Fruit fly (Drosophila melanogaster) whole organism, prepupa: ENCODE data around the gene Snoo.

Experiments
- Blimp-1 ChIP-seq: fragments of 200-800 bp; sonication (Bioruptor generic); optimal IDR thresholded peaks from 3 replicates; lab custom pipeline; 2017; ENCODE audit warnings: missing biosample characterization, missing genetic modification characterization, mild to moderate bottlenecking, moderate library complexity, missing genetic modification reagents
- CG10669 ChIP-seq: fragments of 200-800 bp; sonication (Bioruptor generic); optimal IDR thresholded peaks from 3 replicates; lab custom pipeline; 2018; ENCODE audit warnings: missing biosample characterization, mild to moderate bottlenecking, missing genetic modification characterization, moderate library complexity
- CG11294 ChIP-seq: fragments of 200-800 bp; sonication (Bioruptor generic); IDR thresholded peaks from 2 replicates; pipeline ENCODE4 v1.3.6; 2022; ENCODE audit warnings: missing biosample characterization, missing genetic modification characterization
- CG11762 ChIP-seq: fragments of 200-800 bp; sonication (Bioruptor generic); optimal IDR thresholded peaks from 3 replicates; lab custom pipeline; 2016; ENCODE audit warnings: missing biosample characterization, missing genetic modification characterization; ENCODE audit not compliant: insufficient read depth
- CG11902 ChIP-seq: fragments of 200-800 bp; sonication (Bioruptor generic); optimal IDR thresholded peaks from 3 replicates; lab custom pipeline; 2016; ENCODE audit warnings: missing biosample characterization, missing genetic modification characterization
- CG15336 ChIP-seq: fragments of 200-800 bp; sonication (Bioruptor generic); IDR thresholded peaks from 2 replicates; pipeline ENCODE4 v1.3.6; 2022; ENCODE audit warnings: missing biosample characterization, missing genetic modification characterization
- CG1621 ChIP-seq: fragments of 200-800 bp; sonication (Bioruptor generic); optimal IDR thresholded peaks from 3 replicates; lab custom pipeline; 2018; ENCODE audit warnings: missing biosample characterization, mild to moderate bottlenecking, missing genetic modification characterization
- CG16779 ChIP-seq: fragments of 200-800 bp; sonication (Bioruptor generic); optimal IDR thresholded peaks from 3 replicates; lab custom pipeline; 2017; ENCODE audit warnings: missing biosample characterization, mild to moderate bottlenecking, missing genetic modification characterization
- CG31627 ChIP-seq: fragments of 200-800 bp; sonication (Bioruptor generic); optimal IDR thresholded peaks from 3 replicates; lab custom pipeline; 2016; ENCODE audit warnings: missing biosample characterization, missing genetic modification characterization
- CG32006 ChIP-seq: fragments of 200-800 bp; sonication (Bioruptor generic); optimal IDR thresholded peaks from 3 replicates; lab custom pipeline; 2017; ENCODE audit warnings: missing biosample characterization, mild to moderate bottlenecking, missing genetic modification characterization
- CG34406 ChIP-seq: fragments of 200-800 bp; sonication (Bioruptor generic); optimal IDR thresholded peaks from 3 replicates; lab custom pipeline; 2016; ENCODE audit warnings: missing biosample characterization, missing genetic modification characterization
- CG3919 ChIP-seq: fragments of 200-800 bp; sonication (Bioruptor generic); optimal IDR thresholded peaks from 3 replicates; lab custom pipeline; 2016; ENCODE audit warnings: missing biosample characterization, missing genetic modification characterization
- CG6276 ChIP-seq: fragments of 200-800 bp; sonication (Bioruptor generic); optimal IDR thresholded peaks from 2 replicates; lab custom pipeline; 2017; ENCODE audit warnings: missing biosample characterization, mild to moderate bottlenecking, missing genetic modification characterization
- CG6792 ChIP-seq: fragments of 200-800 bp; sonication (Bioruptor generic); optimal IDR thresholded peaks from 3 replicates; lab custom pipeline; 2016; ENCODE audit warnings: missing biosample characterization, missing genetic modification characterization
- CG6808 ChIP-seq: fragments of 200-800 bp; sonication (Bioruptor generic); optimal IDR thresholded peaks from 3 replicates; lab custom pipeline; 2017; ENCODE audit warnings: missing biosample characterization, missing genetic modification characterization, mild to moderate bottlenecking, moderate library complexity, missing genetic modification reagents
- CG6854 ChIP-seq: fragments of 200-800 bp; sonication (Bioruptor generic); optimal IDR thresholded peaks from 2 replicates; lab custom pipeline; 2017; ENCODE audit warnings: missing biosample characterization, mild to moderate bottlenecking, missing genetic modification characterization
- CG7368 ChIP-seq: fragments of 200-800 bp; sonication (Bioruptor generic); optimal IDR thresholded peaks from 3 replicates; lab custom pipeline; 2016; ENCODE audit warnings: missing biosample characterization, missing genetic modification characterization
- CG8319 ChIP-seq: fragments of 200-800 bp; sonication (Bioruptor generic); optimal IDR thresholded peaks from 3 replicates; lab custom pipeline; 2016; ENCODE audit warnings: missing biosample characterization, missing genetic modification characterization
- CG8632 ChIP-seq: fragments of 200-800 bp; sonication (Bioruptor generic); optimal IDR thresholded peaks from 3 replicates; lab custom pipeline; 2016; ENCODE audit warnings: missing biosample characterization, missing genetic modification characterization
- CG9139 ChIP-seq: fragments of 200-800 bp; sonication (Bioruptor generic); optimal IDR thresholded peaks from 3 replicates; lab custom pipeline; 2017; ENCODE audit warnings: missing biosample characterization, mild to moderate bottlenecking, missing genetic modification characterization
- Eip75B ChIP-seq: fragments of 200-800 bp; sonication (Bioruptor generic); optimal IDR thresholded peaks from 3 replicates; lab custom pipeline; 2016; ENCODE audit warnings: missing biosample characterization, missing genetic modification characterization
- Eip78C ChIP-seq: fragments of 200-800 bp; sonication (Bioruptor generic); peaks from one replicate; lab custom pipeline; 2016; ENCODE audit warnings: missing biosample characterization, missing genetic modification characterization
- Eip93F ChIP-seq: fragments of 200-800 bp; sonication (Bioruptor generic); optimal IDR thresholded peaks from 2 replicates; lab custom pipeline; 2016; ENCODE audit warnings: missing biosample characterization, mild to moderate bottlenecking, missing genetic modification characterization
- Ets21C ChIP-seq: fragments of 200-800 bp; sonication (Bioruptor generic); optimal IDR thresholded peaks from 3 replicates; lab custom pipeline; 2016; ENCODE audit warnings: missing biosample characterization, missing genetic modification characterization
- Ets96B ChIP-seq: fragments of 200-800 bp; optimal IDR thresholded peaks from 2 replicates; lab custom pipeline; 2019; ENCODE audit warnings: missing biosample characterization, mild to moderate bottlenecking, missing genetic modification characterization, moderate library complexity
- Gug ChIP-seq: fragments of 200-800 bp; sonication (Bioruptor generic); IDR thresholded peaks from 2 replicates; pipeline ENCODE4 v1.3.6; 2022; ENCODE audit warnings: missing biosample characterization, missing genetic modification characterization
- Hr38 ChIP-seq: sonication (Bioruptor generic); optimal IDR thresholded peaks from 2 replicates; lab custom pipeline; 2016; ENCODE audit warnings: missing biosample characterization, missing genetic modification characterization
- Hr39 ChIP-seq: fragments of 200-800 bp; sonication (Bioruptor generic); optimal IDR thresholded peaks from 2 replicates; lab custom pipeline; 2016; ENCODE audit warnings: missing biosample characterization, missing genetic modification characterization
- Lpt ChIP-seq: fragments of 200-800 bp; sonication (Bioruptor generic); optimal IDR thresholded peaks from 3 replicates; lab custom pipeline; 2016; ENCODE audit warnings: missing biosample characterization, missing genetic modification characterization
- Met ChIP-seq: fragments of 200-800 bp; sonication (Bioruptor generic); optimal IDR thresholded peaks from 3 replicates; lab custom pipeline; 2016; ENCODE audit warnings: missing biosample characterization, missing genetic modification characterization
- OdsH ChIP-seq: fragments of 200-800 bp; sonication (Bioruptor generic); optimal IDR thresholded peaks from 3 replicates; lab custom pipeline; 2016; ENCODE audit warnings: missing biosample characterization, missing genetic modification characterization
- Sox102F ChIP-seq: fragments of 200-800 bp; sonication (Bioruptor generic); optimal IDR thresholded peaks from 2 replicates; lab custom pipeline; 2016; ENCODE audit warnings: missing biosample characterization, mild to moderate bottlenecking, missing genetic modification characterization
- Sox15 ChIP-seq: fragments of 200-800 bp; sonication (Bioruptor generic); optimal IDR thresholded peaks from 3 replicates; lab custom pipeline; 2016; ENCODE audit warnings: missing biosample characterization, missing genetic modification characterization
- acj6 ChIP-seq: fragments of 200-800 bp; sonication (Bioruptor generic); optimal IDR thresholded peaks from 3 replicates; lab custom pipeline; 2016; ENCODE audit warnings: missing biosample characterization, missing genetic modification characterization
- cyc ChIP-seq: fragments of 200-800 bp; sonication (Bioruptor generic); optimal IDR thresholded peaks from 3 replicates; lab custom pipeline; 2016; ENCODE audit warnings: missing biosample characterization, missing genetic modification characterization
- dac ChIP-seq: fragments of 200-800 bp; sonication (Bioruptor generic); optimal IDR thresholded peaks from 2 replicates; lab custom pipeline; 2017; ENCODE audit warnings: missing biosample characterization, mild to moderate bottlenecking, missing genetic modification characterization
- dsx ChIP-seq: fragments of 200-800 bp; optimal IDR thresholded peaks from 3 replicates; lab custom pipeline; 2019; ENCODE audit warnings: missing biosample characterization, mild to moderate bottlenecking, missing genetic modification characterization, moderate library complexity; ENCODE audit not compliant: poor library complexity, severe bottlenecking
- esn ChIP-seq: fragments of 200-800 bp; sonication (Bioruptor generic); optimal IDR thresholded peaks from 2 replicates; lab custom pipeline; 2016; ENCODE audit warnings: missing biosample characterization, mild to moderate bottlenecking, missing genetic modification characterization, moderate library complexity
- fd85E ChIP-seq: fragments of 200-800 bp; sonication (Bioruptor generic); optimal IDR thresholded peaks from 3 replicates; lab custom pipeline; 2016; ENCODE audit warnings: missing biosample characterization, missing genetic modification characterization
- fkh ChIP-seq: fragments of 200-800 bp; sonication (Bioruptor generic); optimal IDR thresholded peaks from 3 replicates; lab custom pipeline; 2017; ENCODE audit warnings: missing biosample characterization, mild to moderate bottlenecking, missing genetic modification characterization, moderate library complexity
- lz ChIP-seq: fragments of 200-800 bp; sonication (Bioruptor generic); optimal IDR thresholded peaks from 3 replicates; lab custom pipeline; 2016; ENCODE audit warnings: missing biosample characterization, missing genetic modification characterization
- net ChIP-seq: fragments of 200-800 bp; sonication (Bioruptor generic); optimal IDR thresholded peaks from 3 replicates; lab custom pipeline; 2016; ENCODE audit warnings: missing biosample characterization, missing genetic modification characterization
- pdm3 ChIP-seq: fragments of 200-800 bp; sonication (Bioruptor generic); optimal IDR thresholded peaks from 3 replicates; lab custom pipeline; 2016; ENCODE audit warnings: missing biosample characterization, missing genetic modification characterization
- salr ChIP-seq, 2 experiments: fragments of 200-800 bp; sonication (Bioruptor generic); optimal IDR thresholded peaks; 3 replicates each; lab custom pipeline; 2016 to 2018; ENCODE audit warnings: missing biosample characterization in 2 of 2, missing genetic modification characterization in 2 of 2, mild to moderate bottlenecking in 1 of 2
- spab ChIP-seq: fragments of 200-800 bp; sonication (Bioruptor generic); optimal IDR thresholded peaks from 2 replicates; lab custom pipeline; 2017; ENCODE audit warnings: missing biosample characterization, mild to moderate bottlenecking, missing genetic modification characterization, missing genetic modification reagents
- svp ChIP-seq: fragments of 200-800 bp; sonication (Bioruptor generic); peaks from one replicate; lab custom pipeline; 2016; ENCODE audit warnings: missing biosample characterization, missing genetic modification characterization
- vri ChIP-seq: fragments of 200-800 bp; sonication (Bioruptor generic); optimal IDR thresholded peaks from 3 replicates; lab custom pipeline; 2016; ENCODE audit warnings: missing biosample characterization, mild to moderate bottlenecking, missing genetic modification characterization

The Snoo gene

DNA sequence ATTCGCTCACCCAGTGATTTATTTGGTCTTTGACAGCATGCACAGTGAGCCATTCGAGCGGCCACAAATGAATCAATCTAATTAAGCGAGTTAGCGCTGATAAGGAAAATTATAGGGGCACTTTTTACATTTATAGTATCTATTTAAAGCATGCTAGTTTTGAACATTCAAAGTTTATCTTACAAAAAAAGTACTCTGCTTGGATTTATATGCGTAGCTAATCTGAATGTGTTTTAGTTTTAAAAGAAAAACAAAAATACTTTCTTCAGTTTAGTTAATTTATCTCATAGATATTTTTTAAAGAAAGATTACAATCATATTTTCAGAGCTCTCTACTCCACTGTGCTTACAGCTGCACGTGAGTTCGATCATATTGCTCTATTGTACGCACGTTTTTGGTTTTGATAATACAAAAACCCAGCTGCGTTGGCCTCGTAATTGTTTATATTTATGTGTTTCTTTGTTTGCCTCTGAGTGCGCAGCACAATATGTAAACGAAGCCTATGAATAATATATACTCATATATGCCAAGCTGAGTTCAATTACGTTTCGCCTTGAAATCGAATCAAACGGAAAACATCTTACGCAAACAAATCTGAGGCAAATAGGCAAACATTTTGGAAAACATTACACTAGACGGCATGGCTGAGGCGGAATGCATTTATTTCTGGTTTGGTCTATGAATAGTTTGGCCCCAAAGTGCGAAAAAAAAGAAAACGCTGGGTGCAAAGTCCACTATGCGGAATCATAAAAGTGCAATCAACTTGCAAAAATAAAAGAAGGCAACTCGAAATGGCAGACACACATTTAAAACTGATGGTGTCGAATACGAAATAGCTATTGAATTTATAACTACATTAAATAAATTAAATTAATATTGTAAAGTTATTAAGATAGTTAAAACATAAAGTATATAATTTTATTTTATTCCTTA, 18.0 kb upstream of the Snoo start (continued):
- TF ChIP-seq dac (GFP tag; lab: Kevin White, UChicago): peak; percentile 86
- TF ChIP-seq pdm3 (GFP tag; lab: Kevin White, UChicago): peak; percentile 89
- TF ChIP-seq Eip93F (GFP tag; lab: Kevin White, UChicago): no peak
- TF ChIP-seq fkh (GFP tag; lab: Kevin White, UChicago): peak; percentile 75
- TF ChIP-seq CG6854 (GFP tag; lab: Kevin White, UChicago): peak; percentile 50
- TF ChIP-seq CG11762 (GFP tag; lab: Kevin White, UChicago): peak; percentile 87
- TF ChIP-seq CG31627 (GFP tag; lab: Kevin White, UChicago): peak; percentile 78
- peak; percentile 73 for TF ChIP-seq CG8319 (GFP tag; lab: Kevin White, UChicago)
- TF ChIP-seq CG11294 (GFP tag; lab: Robert Waterston, UW): peak; percentile 85
- TF ChIP-seq CG11902 (GFP tag; lab: Kevin White, UChicago): peak; percentile 47
- peak; percentile 48 for TF ChIP-seq fd85E (GFP tag; lab: Kevin White, UChicago)
- TF ChIP-seq Lpt (GFP tag; lab: Kevin White, UChicago): peak; percentile 86
- peak; percentile 97 for TF ChIP-seq svp (GFP tag; lab: Kevin White, UChicago)
- TF ChIP-seq acj6 (GFP tag; lab: Kevin White, UChicago): peak; percentile 84
- TF ChIP-seq dsx (GFP tag; lab: Kevin White, UChicago): peak; percentile 83
- TF ChIP-seq CG6808 (GFP tag; lab: Kevin White, UChicago): peak; percentile 81
- peak; percentile 73 for TF ChIP-seq CG6792 (GFP tag; lab: Kevin White, UChicago)
- peak; percentile 62 for TF ChIP-seq CG9139 (GFP tag; lab: Kevin White, UChicago)
- TF ChIP-seq Ets21C (GFP tag; lab: Kevin White, UChicago): peak; percentile 75
- peak; percentile 79 for TF ChIP-seq Hr39 (GFP tag; lab: Kevin White, UChicago)
- peak; percentile 71 for TF ChIP-seq CG1621 (tag; lab: Kevin White, UChicago)
- peak; percentile 96 for TF ChIP-seq CG32006 (GFP tag; lab: Kevin White, UChicago)
- TF ChIP-seq net (GFP tag; lab: Kevin White, UChicago): peak; percentile 92
- TF ChIP-seq Sox15 (GFP tag; lab: Kevin White, UChicago): peak; percentile 65
- TF ChIP-seq CG8632 (GFP tag; lab: Kevin White, UChicago): peak; percentile 53
- peak; percentile 88 for TF ChIP-seq CG3919
- TF ChIP-seq CG15336 (GFP tag; lab: Robert Waterston, UW): peak; percentile 96
- peak; percentile 90 for TF ChIP-seq Met (GFP tag; lab: Kevin White, UChicago)
- TF ChIP-seq Gug (GFP tag; lab: Robert Waterston, UW): peak; percentile 91
- TF ChIP-seq lz (GFP tag; lab: Kevin White, UChicago): peak; percentile 81
- peak; percentile 73 for TF ChIP-seq cyc
- peak; percentile 85 for TF ChIP-seq CG10669 (GFP tag; lab: Kevin White, UChicago)
- TF ChIP-seq Hr38 (GFP tag; lab: Kevin White, UChicago): no peak
- TF ChIP-seq CG34406 (GFP tag; lab: Kevin White, UChicago): peak; percentile 82
- TF ChIP-seq esn (GFP tag; lab: Kevin White, UChicago): peak; percentile 91
- peak; percentile 65 for TF ChIP-seq CG16779 (tag; lab: Kevin White, UChicago)
- peak; percentile 91 for TF ChIP-seq OdsH (GFP tag; lab: Kevin White, UChicago)

DNA sequence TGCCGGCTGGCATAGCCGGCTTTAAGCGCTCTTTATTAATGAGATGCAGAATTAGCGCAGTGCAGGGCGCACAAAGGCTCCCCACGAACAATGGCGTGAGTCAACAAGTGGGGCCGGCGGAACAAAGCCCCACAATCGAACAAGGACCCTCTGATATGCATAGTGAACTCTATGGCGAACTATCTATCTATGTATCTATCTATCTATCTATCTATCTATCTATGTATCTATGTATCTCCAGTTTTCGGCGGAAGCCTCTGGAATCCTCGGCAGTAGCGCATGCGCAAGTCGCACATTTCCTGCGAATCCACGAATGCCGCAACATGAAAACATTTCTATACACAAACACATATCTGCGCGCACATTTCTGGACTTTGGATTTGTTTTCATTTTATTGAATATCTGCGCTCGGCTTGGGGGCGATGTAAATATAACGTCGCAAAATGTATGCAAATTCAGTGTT, 16.6 kb upstream of the Snoo start:
- TF ChIP-seq Eip78C (GFP tag; lab: Kevin White, UChicago) (peak; percentile 98), spab (GFP tag; lab: Kevin White, UChicago) (peak; percentile 95), CG11294 (GFP tag; lab: Robert Waterston, UW) (peak; percentile 90), Eip93F (GFP tag; lab: Kevin White, UChicago) (peak; percentile 68), CG31627 (GFP tag; lab: Kevin White, UChicago) (peak; percentile 91), Ets96B (peak; percentile 90), Hr39 (GFP tag; lab: Kevin White, UChicago) (peak; percentile 87), salr (GFP tag; optimal IDR thresholded peaks at IDR 0.05; lab: Kevin White, UChicago) (peak; percentile 80 to 90), CG7368 (peak; percentile 87), Blimp-1 (GFP tag; lab: Kevin White, UChicago) (peak; percentile 87), fkh (GFP tag; lab: Kevin White, UChicago) (peak; percentile 3), CG3919 (peak; percentile 94), CG16779 (tag; lab: Kevin White, UChicago) (peak; percentile 96), CG6276 (GFP tag; lab: Kevin White, UChicago) (peak; percentile 99), vri (GFP tag; lab: Kevin White, UChicago) (peak; percentile 77), Sox102F (peak; percentile 89), Eip75B (GFP tag; lab: Kevin White, UChicago) (peak; percentile 93)
